Fruit fly (Drosophila melanogaster) whole organism, embryonic: ENCODE data around the gene CG13081.

Experiments
- B-H1 ChIP-seq: fragments of 200-800 bp; sonication (Bioruptor generic); IDR thresholded peaks from 3 replicates; pipeline ENCODE4 v1.3.6; 2022; ENCODE audit warnings: missing biosample characterization, missing genetic modification characterization
- Bgb ChIP-seq: fragments of 200-800 bp; sonication (Bioruptor generic); IDR thresholded peaks from 2 replicates; pipeline ENCODE4 v1.3.6; 2022; ENCODE audit warnings: missing biosample characterization, missing genetic modification characterization; ENCODE audit not compliant: partially characterized antibody
- CG10147 ChIP-seq: fragments of 200-800 bp; sonication (Bioruptor generic); optimal IDR thresholded peaks from 2 replicates; lab custom pipeline; 2019; ENCODE audit warnings: missing biosample characterization, mild to moderate bottlenecking, missing genetic modification characterization, moderate library complexity
- CG10321 ChIP-seq: fragments of 200-800 bp; sonication (Bioruptor generic); IDR thresholded peaks from 2 replicates; pipeline ENCODE4 v1.3.6; 2022; ENCODE audit warnings: missing biosample characterization, missing genetic modification characterization
- CG10543 ChIP-seq: fragments of 200-800 bp; sonication (Bioruptor generic); optimal IDR thresholded peaks from 3 replicates; lab custom pipeline; 2017; ENCODE audit warnings: missing biosample characterization, mild to moderate bottlenecking, missing genetic modification characterization, moderate library complexity
- CG10959 ChIP-seq: fragments of 200-800 bp; sonication (Bioruptor generic); IDR thresholded peaks from 2 replicates; pipeline ENCODE4 v1.3.6; 2022; ENCODE audit warnings: missing biosample characterization, missing genetic modification characterization
- CG12219 ChIP-seq: fragments of 200-800 bp; sonication (Bioruptor generic); optimal IDR thresholded peaks from 3 replicates; lab custom pipeline; 2018; ENCODE audit warnings: missing biosample characterization, mild to moderate bottlenecking, missing genetic modification characterization
- CG12391 ChIP-seq: fragments of 200-800 bp; sonication (Bioruptor generic); optimal IDR thresholded peaks from 3 replicates; lab custom pipeline; 2018; ENCODE audit warnings: missing biosample characterization, mild to moderate bottlenecking, missing genetic modification characterization, moderate library complexity
- CG12744 ChIP-seq: fragments of 200-800 bp; sonication (Bioruptor generic); optimal IDR thresholded peaks from 2 replicates; lab custom pipeline; 2016; ENCODE audit warnings: missing biosample characterization, missing genetic modification characterization
- CG14965 ChIP-seq: fragments of 200-800 bp; sonication (Bioruptor generic); optimal IDR thresholded peaks from 2 replicates; lab custom pipeline; 2016; ENCODE audit warnings: missing biosample characterization, missing genetic modification characterization, borderline replicate concordance
- CG1603 ChIP-seq: fragments of 200-800 bp; sonication (Bioruptor generic); optimal IDR thresholded peaks from 2 replicates; lab custom pipeline; 2019; ENCODE audit warnings: missing biosample characterization, mild to moderate bottlenecking, missing genetic modification characterization, moderate library complexity
- CG17802 ChIP-seq: fragments of 200-800 bp; sonication (Bioruptor generic); optimal IDR thresholded peaks from 2 replicates; lab custom pipeline; 2018; ENCODE audit warnings: missing biosample characterization, mild to moderate bottlenecking, missing genetic modification characterization, moderate library complexity
- CG18476 ChIP-seq: fragments of 200-800 bp; sonication (Bioruptor generic); optimal IDR thresholded peaks from 2 replicates; lab custom pipeline; 2016; ENCODE audit warnings: missing biosample characterization, mild to moderate bottlenecking, missing genetic modification characterization
- CG2678 ChIP-seq: fragments of 200-800 bp; sonication (Bioruptor generic); optimal IDR thresholded peaks from 3 replicates; lab custom pipeline; 2019; ENCODE audit warnings: missing biosample characterization, mild to moderate bottlenecking, missing genetic modification characterization, moderate library complexity
- CG6791 ChIP-seq: fragments of 200-800 bp; sonication (Bioruptor generic); IDR thresholded peaks from 3 replicates; pipeline ENCODE4 v1.3.6; 2022; ENCODE audit warnings: missing biosample characterization, missing genetic modification characterization; ENCODE audit not compliant: partially characterized antibody
- Chrac-16 ChIP-seq: fragments of 200-800 bp; sonication (Bioruptor generic); optimal IDR thresholded peaks from 3 replicates; lab custom pipeline; 2016; ENCODE audit warnings: missing biosample characterization, missing genetic modification characterization
- CrebB ChIP-seq: fragments of 200-800 bp; sonication (Bioruptor generic); optimal IDR thresholded peaks from 3 replicates; lab custom pipeline; 2018; ENCODE audit warnings: missing biosample characterization, mild to moderate bottlenecking, missing genetic modification characterization
- Dp ChIP-seq: fragments of 200-800 bp; sonication (Bioruptor generic); optimal IDR thresholded peaks from 2 replicates; lab custom pipeline; 2018; ENCODE audit warnings: missing biosample characterization, mild to moderate bottlenecking, missing genetic modification characterization, moderate library complexity
- Ets97D ChIP-seq: fragments of 200-800 bp; sonication (Bioruptor generic); optimal IDR thresholded peaks from 3 replicates; lab custom pipeline; 2016; ENCODE audit warnings: missing biosample characterization, missing genetic modification characterization
- HHEX ChIP-seq: fragments of 200-800 bp; sonication (Bioruptor generic); optimal IDR thresholded peaks from 3 replicates; lab custom pipeline; 2017; ENCODE audit warnings: missing biosample characterization, mild to moderate bottlenecking, missing genetic modification characterization, missing genetic modification reagents
- Lim3 ChIP-seq: fragments of 200-800 bp; sonication (Bioruptor generic); IDR thresholded peaks from 2 replicates; pipeline ENCODE4 v1.3.6; 2022; ENCODE audit warnings: missing biosample characterization, missing genetic modification characterization
- Mad ChIP-seq: fragments of 200-800 bp; sonication (Bioruptor generic); optimal IDR thresholded peaks from 2 replicates; lab custom pipeline; 2016; ENCODE audit warnings: missing biosample characterization, missing genetic modification characterization
- Neu2 ChIP-seq: fragments of 200-800 bp; sonication (Bioruptor generic); optimal IDR thresholded peaks from 3 replicates; lab custom pipeline; 2016; ENCODE audit warnings: missing biosample characterization, missing genetic modification characterization, borderline replicate concordance
- Optix ChIP-seq: fragments of 200-800 bp; sonication (Bioruptor generic); IDR thresholded peaks from 3 replicates; pipeline ENCODE4 v1.3.6; 2022; ENCODE audit warnings: missing biosample characterization, missing genetic modification characterization
- Ravus ChIP-seq: fragments of 200-800 bp; sonication (Bioruptor generic); IDR thresholded peaks from 2 replicates; pipeline ENCODE4 v1.3.6; 2022; ENCODE audit warnings: missing biosample characterization, missing genetic modification characterization
- chinmo ChIP-seq: fragments of 200-800 bp; sonication (Bioruptor generic); IDR thresholded peaks from 4 replicates; pipeline ENCODE4 v1.3.6; 2022; ENCODE audit warnings: missing biosample characterization, missing genetic modification characterization; ENCODE audit not compliant: partially characterized antibody
- chn ChIP-seq: fragments of 200-800 bp; sonication (Bioruptor generic); optimal IDR thresholded peaks from 2 replicates; lab custom pipeline; 2016; ENCODE audit warnings: missing biosample characterization, missing genetic modification characterization
- da ChIP-seq: fragments of 200-800 bp; sonication (Bioruptor generic); optimal IDR thresholded peaks from 2 replicates; lab custom pipeline; 2016; ENCODE audit warnings: missing biosample characterization, missing genetic modification characterization
- dmrt99B ChIP-seq: fragments of 200-800 bp; sonication (Bioruptor generic); optimal IDR thresholded peaks from 2 replicates; lab custom pipeline; 2018; ENCODE audit warnings: missing biosample characterization, mild to moderate bottlenecking, missing genetic modification characterization, moderate library complexity
- dysf ChIP-seq: fragments of 200-800 bp; sonication (Bioruptor generic); IDR thresholded peaks from 3 replicates; pipeline ENCODE4 v1.3.6; 2022; ENCODE audit warnings: missing biosample characterization, missing genetic modification characterization
- en ChIP-seq: fragments of 200-800 bp; sonication (Bioruptor generic); optimal IDR thresholded peaks from 2 replicates; lab custom pipeline; 2016; ENCODE audit warnings: missing biosample characterization, missing genetic modification characterization
- grau ChIP-seq: fragments of 200-800 bp; optimal IDR thresholded peaks from 3 replicates; lab custom pipeline; 2019; ENCODE audit warnings: missing biosample characterization, mild to moderate bottlenecking, missing genetic modification characterization, moderate library complexity
- hb ChIP-seq: fragments of 200-800 bp; sonication (Bioruptor generic); IDR thresholded peaks from 3 replicates; pipeline ENCODE4 v1.3.6; 2022; ENCODE audit warnings: missing biosample characterization, missing genetic modification characterization; ENCODE audit not compliant: partially characterized antibody
- inv ChIP-seq: fragments of 200-800 bp; sonication (Bioruptor generic); IDR thresholded peaks from 2 replicates; pipeline ENCODE4 v1.3.6; 2022; ENCODE audit warnings: missing biosample characterization, missing genetic modification characterization; ENCODE audit not compliant: partially characterized antibody
- kah ChIP-seq: fragments of 200-800 bp; sonication (Bioruptor generic); optimal IDR thresholded peaks from 2 replicates; lab custom pipeline; 2018; ENCODE audit warnings: missing biosample characterization, mild to moderate bottlenecking, missing genetic modification characterization
- kay ChIP-seq: fragments of 200-800 bp; sonication (Bioruptor generic); optimal IDR thresholded peaks from 2 replicates; lab custom pipeline; 2016; ENCODE audit warnings: missing biosample characterization, missing genetic modification characterization
- ken ChIP-seq: fragments of 200-800 bp; sonication (Bioruptor generic); IDR thresholded peaks from 3 replicates; pipeline ENCODE4 v1.3.6; 2022; ENCODE audit warnings: missing biosample characterization, missing genetic modification characterization
- nerfin-2 ChIP-seq: fragments of 200-800 bp; sonication (Bioruptor generic); IDR thresholded peaks from 2 replicates; pipeline ENCODE4 v1.3.6; 2022; ENCODE audit warnings: missing biosample characterization, missing genetic modification characterization; ENCODE audit not compliant: partially characterized antibody
- pb ChIP-seq: fragments of 200-800 bp; sonication (Bioruptor generic); optimal IDR thresholded peaks from 3 replicates; lab custom pipeline; 2016; ENCODE audit warnings: missing biosample characterization, missing genetic modification characterization
- phol ChIP-seq: fragments of 200-800 bp; sonication (Bioruptor generic); optimal IDR thresholded peaks from 3 replicates; lab custom pipeline; 2018; ENCODE audit warnings: missing biosample characterization, mild to moderate bottlenecking, missing genetic modification characterization, moderate library complexity
- salm ChIP-seq: fragments of 200-800 bp; sonication (Bioruptor generic); optimal IDR thresholded peaks from 2 replicates; lab custom pipeline; 2018; ENCODE audit warnings: missing biosample characterization, mild to moderate bottlenecking, missing genetic modification characterization
- sd ChIP-seq: fragments of 200-800 bp; sonication (Bioruptor generic); optimal IDR thresholded peaks from 3 replicates; lab custom pipeline; 2018; ENCODE audit warnings: missing biosample characterization, mild to moderate bottlenecking, missing genetic modification characterization, moderate library complexity
- sim ChIP-seq: fragments of 200-800 bp; sonication (Bioruptor generic); IDR thresholded peaks from 2 replicates; pipeline ENCODE4 v1.3.6; 2022; ENCODE audit warnings: missing biosample characterization, missing genetic modification characterization
- slp2 ChIP-seq: fragments of 200-800 bp; sonication (Bioruptor generic); optimal IDR thresholded peaks from 2 replicates; lab custom pipeline; 2016; ENCODE audit warnings: missing biosample characterization, missing genetic modification characterization
- so ChIP-seq: fragments of 200-800 bp; sonication (Bioruptor generic); IDR thresholded peaks from 3 replicates; pipeline ENCODE4 v1.3.6; 2022; ENCODE audit warnings: missing biosample characterization, missing genetic modification characterization
- tin ChIP-seq: fragments of 200-800 bp; sonication (Bioruptor generic); optimal IDR thresholded peaks from 3 replicates; lab custom pipeline; 2016; ENCODE audit warnings: missing biosample characterization, missing genetic modification characterization
- tio ChIP-seq: fragments of 200-800 bp; sonication (Bioruptor generic); optimal IDR thresholded peaks from 2 replicates; lab custom pipeline; 2017; ENCODE audit warnings: missing biosample characterization, missing genetic modification characterization, inconsistent platforms
- tna ChIP-seq: fragments of 200-800 bp; sonication (Bioruptor generic); IDR thresholded peaks from 2 replicates; pipeline ENCODE4 v1.3.6; 2022; ENCODE audit warnings: missing biosample characterization, missing genetic modification characterization; ENCODE audit not compliant: partially characterized antibody
- yki ChIP-seq: fragments of >200 bp; optimal IDR thresholded peaks from 3 replicates; lab custom pipeline; 2018

The CG13081 gene

DNA sequence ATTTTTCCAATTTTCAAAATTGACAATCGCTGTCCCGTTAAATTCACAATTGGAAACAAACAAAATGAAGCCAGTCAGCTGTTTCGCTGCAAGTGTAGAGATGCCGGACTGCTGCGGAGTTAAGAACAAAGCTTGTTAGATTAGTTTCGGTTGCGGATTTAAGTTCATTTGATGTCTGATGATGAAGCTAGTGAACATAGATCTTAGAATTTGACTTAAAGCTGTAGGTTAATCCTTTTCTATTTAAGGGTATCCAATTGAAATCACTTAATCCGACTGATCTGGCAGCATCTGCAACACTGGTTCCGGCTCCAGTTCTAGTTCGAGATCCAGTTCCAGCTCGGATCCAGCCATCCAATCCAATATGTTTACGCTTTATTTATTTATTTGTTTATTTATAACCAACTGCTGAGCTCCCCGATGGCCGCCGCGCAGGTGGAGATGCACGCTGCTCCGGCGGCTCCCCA, 43.6 kb downstream of the CG13081 start, which contains the start of the genes PCNA2 and CG10366 (continued):
- TF ChIP-seq CG2678 (tag; lab: Kevin White, UChicago) (peak; percentile 68), CG6791 (GFP tag; lab: Robert Waterston, UW) (peak; percentile 30; the same call in 1 of the 3 replicates), slp2 (GFP tag; lab: Kevin White, UChicago) (peak; percentile 64), nerfin-2 (GFP tag; lab: Robert Waterston, UW) (no peak), phol (peak; percentile 90), Dp (GFP tag; lab: Kevin White, UChicago) (peak; percentile 61), kay (GFP tag; lab: Kevin White, UChicago) (peak; percentile 49), dysf (GFP tag; lab: Robert Waterston, UW) (peak; percentile 44; the same call in 2 of the 3 replicates), CrebB (tag; lab: Kevin White, UChicago) (peak; percentile 44), CG10959 (GFP tag; lab: Robert Waterston, UW) (no peak), Optix (GFP tag; lab: Robert Waterston, UW) (no peak), sim (no peak), tin (GFP tag; lab: Kevin White, UChicago) (peak; percentile 71), CG10147 (GFP tag; lab: Kevin White, UChicago) (peak; percentile 43), chinmo (0 out of 4 replicates have a peak, but pooled peaks have one; percentile 51), inv (peak; percentile 67; the same call in 1 of the 2 replicates), pb (GFP tag; lab: Kevin White, UChicago) (peak; percentile 32), so (GFP tag; lab: Robert Waterston, UW) (no peak), dmrt99B (tag; lab: Kevin White, UChicago) (peak; percentile 46), da (GFP tag; lab: Kevin White, UChicago) (peak; percentile 34), CG1603 (tag; lab: Kevin White, UChicago) (peak; percentile 86), yki (no peak), Mad (GFP tag; lab: Kevin White, UChicago) (peak; percentile 76), HHEX (peak; percentile 54), Bgb (GFP tag; lab: Robert Waterston, UW) (peak; percentile 53; the same call in 1 of the 2 replicates), CG18476 (GFP tag; lab: Kevin White, UChicago) (peak; percentile 54), grau (tag; lab: Kevin White, UChicago) (peak; percentile 65), ken (GFP tag; lab: Robert Waterston, UW) (peak; percentile 63; the same call in 1 of the 3 replicates), CG12391 (tag; lab: Kevin White, UChicago) (peak; percentile 79), kah (GFP tag; lab: Kevin White, UChicago) (no peak), CG14965 (no peak), Ets97D (peak; percentile 78), CG12744 (GFP tag; lab: Kevin White, UChicago) (peak; percentile 38), hb (GFP tag; lab: Robert Waterston, UW) (no peak), Chrac-16 (GFP tag; lab: Kevin White, UChicago) (peak; percentile 75)
- TF ChIP-seq, all 482 proteins: peak for 297

DNA sequence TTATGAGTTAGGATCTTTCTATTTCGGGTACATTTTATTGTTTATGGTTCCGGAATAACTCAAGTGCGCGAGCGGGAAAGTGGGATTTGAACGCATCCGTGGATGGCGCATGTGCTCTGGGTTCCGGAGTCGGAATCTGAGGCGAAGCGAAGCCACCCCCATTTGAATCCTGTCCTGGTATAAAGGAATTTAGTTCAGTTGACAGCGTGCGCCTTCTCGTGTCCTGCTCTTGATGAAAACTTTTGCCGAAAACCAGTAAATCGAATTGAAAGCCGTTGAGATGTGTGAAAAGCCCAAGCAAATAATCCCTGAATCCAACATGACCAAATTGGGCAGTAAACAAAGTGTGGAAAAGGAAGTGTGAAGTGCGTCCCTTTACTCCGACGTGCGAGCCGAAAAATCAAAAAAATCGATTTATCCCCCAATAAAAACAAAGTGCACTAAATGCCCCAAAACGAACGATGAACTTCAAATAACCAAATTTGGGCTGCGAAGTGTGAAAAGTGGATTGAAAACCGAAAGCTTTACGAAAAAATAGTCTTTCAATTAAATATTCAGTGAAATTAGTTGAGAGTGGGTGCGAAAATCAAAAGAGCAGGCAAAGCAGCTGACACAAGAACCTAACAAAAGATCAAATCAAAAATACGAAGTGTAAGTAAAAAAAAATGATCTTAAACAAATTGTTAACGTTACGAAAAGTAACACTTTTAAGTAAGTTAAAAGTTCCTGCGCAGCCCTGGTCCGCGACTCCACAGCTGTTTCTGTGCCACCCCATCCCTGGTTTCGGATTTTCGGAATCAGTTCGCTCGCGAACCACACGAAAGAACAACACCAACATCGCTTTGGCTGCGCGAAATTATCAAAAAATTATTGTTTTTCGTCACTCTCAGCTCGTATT, 46.3 kb downstream of the CG13081 start, which contains the start of gene Lar:
Gene Lar (plus strand): TSS at position 188 of the 898 bp plus-strand sequence.
- TF ChIP-seq Neu2 (GFP tag; lab: Kevin White, UChicago) (no peak), tio (no peak), salm (tag; lab: Kevin White, UChicago) (no peak), CG10321 (0 out of 2 replicates have a peak, but pooled peaks have one; percentile 44), Ravus (GFP tag; lab: Robert Waterston, UW) (no peak), en (GFP tag; lab: Kevin White, UChicago) (peak; percentile 43), B-H1 (peak; percentile 19; the same call in 1 of the 3 replicates), sd (tag; lab: Kevin White, UChicago) (peak; percentile 32), Lim3 (no peak), chn (GFP tag; lab: Kevin White, UChicago) (peak; percentile 61), CG17802 (tag; lab: Kevin White, UChicago) (no peak), tna (no peak), CG12219 (GFP tag; lab: Kevin White, UChicago) (peak; percentile 46), CG10543 (GFP tag; lab: Kevin White, UChicago) (peak; percentile 78)
